Worm (Caenorhabditis elegans) whole organism, L1 larva: Measurements from ENCODE around the gene B0496.2.
A peak's percentile ranks its signal among the peaks of the same experiment; 100 is the strongest.

Source experiments
- F16B12.6 ChIP-seq: fragments of 150-350 bp; optimal IDR thresholded peaks from 2 replicates; lab custom pipeline; 2014; ENCODE audit warnings: missing biosample characterization, missing genetic modification characterization
- aha-1 ChIP-seq: fragments of 150-350 bp; optimal IDR thresholded peaks from 2 replicates; lab custom pipeline; 2014; ENCODE audit warnings: missing biosample characterization, missing genetic modification characterization
- aly-2 ChIP-seq: fragments of 150-350 bp; optimal IDR thresholded peaks from 2 replicates; lab custom pipeline; 2014; ENCODE audit warnings: missing biosample characterization, missing genetic modification characterization
- ceh-8 ChIP-seq: fragments of 200-800 bp; sonication (Bioruptor generic); optimal IDR thresholded peaks from 2 replicates; lab custom pipeline; 2018; ENCODE audit warnings: mild to moderate bottlenecking, missing genetic modification characterization, moderate library complexity, missing compliant biosample characterization
- ces-1 ChIP-seq: fragments of 150-350 bp; optimal IDR thresholded peaks from 2 replicates; lab custom pipeline; 2014; ENCODE audit warnings: missing biosample characterization, missing genetic modification reagents, missing genetic modification characterization
- dpl-1 ChIP-seq, 3 experiments: fragments of 150-350 bp in 2 of 3; sonication (generic microtip) in 1 of 3; optimal IDR thresholded peaks; 2 replicates each; lab custom pipeline; 2014 to 2017; ENCODE audit warnings: missing biosample characterization in 3 of 3, missing genetic modification characterization in 3 of 3, missing genetic modification reagents in 3 of 3
- dsc-1 ChIP-seq: sonication (generic microtip); optimal IDR thresholded peaks from 2 replicates; lab custom pipeline; 2016; ENCODE audit warnings: mild to moderate bottlenecking, missing genetic modification characterization, missing compliant biosample characterization
- egl-13 ChIP-seq: sonication (generic microtip); optimal IDR thresholded peaks from 2 replicates; lab custom pipeline; 2016; ENCODE audit warnings: missing genotype, missing genetic modification reagents, missing genetic modification characterization, missing compliant biosample characterization
- elt-3 ChIP-seq, 6 experiments: fragments of 150-350 bp in 1 of 6; sonication (generic microtip); optimal IDR thresholded peaks; 2 replicates each; lab custom pipeline; 2017 to 2018; ENCODE audit warnings: missing biosample characterization in 6 of 6, missing genetic modification characterization in 6 of 6, inconsistent platforms in 1 of 6
- ets-5 ChIP-seq: fragments of 200-800 bp; sonication (Bioruptor generic); IDR thresholded peaks from 2 replicates; pipeline ENCODE4 v1.3.6; 2022; ENCODE audit warnings: missing genetic modification characterization, missing compliant biosample characterization
- fkh-10 ChIP-seq: sonication (generic microtip); optimal IDR thresholded peaks from 2 replicates; lab custom pipeline; 2017; ENCODE audit warnings: missing biosample characterization, missing genetic modification reagents, missing genetic modification characterization
- fkh-8 ChIP-seq: sonication (generic microtip); optimal IDR thresholded peaks from 2 replicates; lab custom pipeline; 2016; ENCODE audit warnings: mild to moderate bottlenecking, missing genetic modification characterization, missing compliant biosample characterization
- fos-1 ChIP-seq: fragments of 150-350 bp; optimal IDR thresholded peaks from 2 replicates; lab custom pipeline; 2014; ENCODE audit warnings: missing biosample characterization, missing genetic modification characterization
- grh-1 ChIP-seq: fragments of 200-800 bp; sonication (Bioruptor generic); IDR thresholded peaks from 2 replicates; pipeline ENCODE4 v1.3.6; 2022; ENCODE audit warnings: missing genetic modification reagents, missing genetic modification characterization, missing compliant biosample characterization
- hlh-17 ChIP-seq: fragments of 200-800 bp; sonication (Bioruptor generic); optimal IDR thresholded peaks from 2 replicates; lab custom pipeline; 2018; ENCODE audit warnings: missing genetic modification characterization, mild to moderate bottlenecking, missing compliant biosample characterization, moderate library complexity, borderline replicate concordance
- lin-13 ChIP-seq: fragments of 150-350 bp; optimal IDR thresholded peaks from 2 replicates; lab custom pipeline; 2014; ENCODE audit warnings: missing biosample characterization, missing genetic modification reagents, missing genetic modification characterization
- lin-14 ChIP-seq: fragments of 200-800 bp; sonication (Bioruptor generic); optimal IDR thresholded peaks from 2 replicates; lab custom pipeline; 2018; ENCODE audit warnings: mild to moderate bottlenecking, missing genetic modification characterization, moderate library complexity, missing compliant biosample characterization
- lir-3 ChIP-seq: sonication (generic microtip); optimal IDR thresholded peaks from 2 replicates; lab custom pipeline; 2016; ENCODE audit warnings: mild to moderate bottlenecking, missing genetic modification characterization, moderate library complexity, missing compliant biosample characterization; ENCODE audit not compliant: poor library complexity
- lsy-2 ChIP-seq, 2 experiments: fragments of 150-350 bp; optimal IDR thresholded peaks; 2 replicates each; lab custom pipeline; 2014; ENCODE audit warnings: missing biosample characterization in 2 of 2, missing genetic modification characterization in 2 of 2
- mab-9 ChIP-seq: fragments of 200-800 bp; sonication (Bioruptor generic); IDR thresholded peaks from 2 replicates; pipeline ENCODE4 v1.3.6; 2022; ENCODE audit warnings: missing genetic modification reagents, missing genetic modification characterization, missing compliant biosample characterization
- nhr-19 ChIP-seq: fragments of 200-800 bp; sonication (Bioruptor generic); conservative IDR thresholded peaks from 2 replicates; pipeline ENCODE4 v1.3.6; 2022; ENCODE audit warnings: missing genetic modification characterization, missing compliant biosample characterization
- nhr-20 ChIP-seq: sonication (generic microtip); optimal IDR thresholded peaks from 2 replicates; lab custom pipeline; 2016; ENCODE audit warnings: mild to moderate bottlenecking, missing genetic modification characterization, missing compliant biosample characterization
- nhr-237 ChIP-seq: fragments of 150-350 bp; optimal IDR thresholded peaks from 2 replicates; lab custom pipeline; 2014; ENCODE audit warnings: missing biosample characterization, missing genetic modification characterization
- nhr-28 ChIP-seq: fragments of 150-350 bp; optimal IDR thresholded peaks from 2 replicates; lab custom pipeline; 2014; ENCODE audit warnings: missing biosample characterization, missing genetic modification characterization
- nhr-71 ChIP-seq: sonication (generic microtip); optimal IDR thresholded peaks from 2 replicates; lab custom pipeline; 2016; ENCODE audit warnings: mild to moderate bottlenecking, missing genetic modification characterization, moderate library complexity, missing compliant biosample characterization
- nhr-84 ChIP-seq: sonication (generic microtip); optimal IDR thresholded peaks from 2 replicates; lab custom pipeline; 2017; ENCODE audit warnings: missing biosample characterization, missing genetic modification characterization
- pag-3 ChIP-seq: sonication (generic microtip); optimal IDR thresholded peaks from 2 replicates; lab custom pipeline; 2017; ENCODE audit warnings: missing genetic modification characterization, mild to moderate bottlenecking, missing compliant biosample characterization, antibody characterized with exemption, borderline replicate concordance; ENCODE audit not compliant: insufficient read depth
- rnt-1 ChIP-seq: sonication (generic microtip); optimal IDR thresholded peaks from 2 replicates; lab custom pipeline; 2016; ENCODE audit warnings: mild to moderate bottlenecking, missing genetic modification characterization, moderate library complexity, missing compliant biosample characterization
- snu-23 ChIP-seq: sonication (generic microtip); optimal IDR thresholded peaks from 2 replicates; lab custom pipeline; 2016; ENCODE audit warnings: missing genetic modification characterization, missing compliant biosample characterization
- swsn-7 ChIP-seq: sonication (generic microtip); optimal IDR thresholded peaks from 2 replicates; lab custom pipeline; 2016; ENCODE audit warnings: missing genetic modification characterization, missing compliant biosample characterization
- tbx-2 ChIP-seq: sonication (generic microtip); optimal IDR thresholded peaks from 2 replicates; lab custom pipeline; 2016; ENCODE audit warnings: missing genetic modification characterization, missing compliant biosample characterization
- tlp-1 ChIP-seq: fragments of 150-350 bp; optimal IDR thresholded peaks from 2 replicates; lab custom pipeline; 2014; ENCODE audit warnings: missing biosample characterization, missing genetic modification characterization
- unc-130 ChIP-seq: fragments of 150-350 bp; optimal IDR thresholded peaks from 2 replicates; lab custom pipeline; 2017; ENCODE audit warnings: missing biosample characterization, missing genetic modification characterization, inconsistent platforms
- unc-62 ChIP-seq: fragments of 150-350 bp; optimal IDR thresholded peaks from 2 replicates; lab custom pipeline; 2014; ENCODE audit warnings: missing biosample characterization, missing genetic modification reagents, missing genetic modification characterization
- unc-86 ChIP-seq: sonication (generic microtip); optimal IDR thresholded peaks from 2 replicates; lab custom pipeline; 2016; ENCODE audit warnings: missing genetic modification characterization, missing compliant biosample characterization
- xbp-1 ChIP-seq: sonication (generic microtip); optimal IDR thresholded peaks from 2 replicates; lab custom pipeline; 2016; ENCODE audit warnings: missing genetic modification characterization, missing compliant biosample characterization
- zip-4 ChIP-seq: fragments of 200-800 bp; sonication (Bioruptor generic); optimal IDR thresholded peaks from 2 replicates; lab custom pipeline; 2018; ENCODE audit warnings: mild to moderate bottlenecking, missing genetic modification characterization, moderate library complexity, missing compliant biosample characterization
- ztf-11 ChIP-seq, 2 experiments: sonication (generic microtip); optimal IDR thresholded peaks; 2 replicates each; lab custom pipeline; 2016 to 2017; ENCODE audit warnings: missing genetic modification characterization in 2 of 2, missing biosample characterization in 1 of 2, missing compliant biosample characterization in 1 of 2

The B0496.2 gene

DNA sequence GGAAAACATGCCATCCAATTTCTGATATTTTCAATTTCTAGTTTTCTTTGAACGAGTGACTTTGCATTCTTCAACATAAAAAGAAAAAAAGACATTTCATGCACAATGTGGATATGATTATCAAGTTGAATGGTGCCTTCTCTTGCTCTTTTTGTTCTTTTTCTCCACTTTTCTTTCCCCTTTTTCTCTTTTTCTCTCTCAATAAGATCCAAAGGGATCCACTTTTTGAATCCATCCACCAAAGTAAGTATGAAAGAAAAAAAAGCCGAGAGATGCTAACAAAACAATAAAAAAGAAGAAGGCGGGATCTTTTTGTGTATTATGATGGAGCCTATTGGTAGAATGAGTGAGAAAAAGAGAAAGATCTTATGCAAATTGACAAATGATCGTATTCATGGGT is 40.4 kb upstream of the B0496.2 start:
- TF ChIP-seq fkh-10 (GFP tag; lab: Kevin White, UChicago) (peak; percentile 20), lin-14 (GFP tag; lab: Kevin White, UChicago) (peak; percentile 32), nhr-28 (tag; lab: Kevin White, UChicago) (no peak)
- TF ChIP-seq, all 84 proteins: peak for 2

DNA sequence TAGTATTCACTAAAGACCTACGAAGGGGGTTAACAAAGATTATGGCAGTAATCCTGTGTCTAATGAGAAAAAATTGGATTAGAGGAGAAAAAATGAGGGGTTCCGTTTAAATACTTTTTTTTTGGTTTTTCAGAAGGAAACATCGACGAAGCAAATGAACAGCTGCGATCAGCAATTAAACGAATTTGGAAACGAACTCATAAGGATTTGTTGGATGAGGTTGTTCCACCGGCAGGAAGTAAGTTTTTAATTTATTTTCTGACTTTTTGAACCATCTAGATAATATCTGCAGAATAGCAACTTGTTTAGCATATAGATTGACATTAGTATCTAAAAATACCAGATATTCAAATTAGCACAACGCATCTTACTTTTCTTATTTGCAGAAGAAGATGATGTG is 34.1 kb upstream of the B0496.2 start:
- TF ChIP-seq dsc-1 (tag; lab: Kevin White, UChicago) = peak; percentile 36
- no peak for TF ChIP-seq tlp-1 (tag; lab: Kevin White, UChicago)

DNA sequence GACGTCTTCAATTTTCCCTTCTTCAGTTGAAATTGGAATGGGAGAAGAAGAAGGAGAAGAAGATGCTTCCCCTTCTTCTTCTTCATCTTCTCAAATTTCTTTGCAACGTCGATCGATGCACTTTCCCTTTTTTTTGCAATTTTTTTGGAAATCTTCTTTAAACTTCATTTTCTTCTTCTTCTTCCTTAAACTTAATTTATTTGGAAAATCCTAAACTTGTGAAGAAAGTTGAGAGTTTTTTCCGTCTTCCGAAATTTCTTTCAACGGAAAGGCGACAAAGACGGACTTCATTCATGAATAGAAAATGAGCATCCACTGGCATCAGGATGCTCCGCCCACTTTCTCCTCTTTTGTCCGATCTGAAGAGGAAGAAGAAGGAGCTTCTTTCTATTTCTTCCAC is 33.5 kb upstream of the B0496.2 start:
- TF ChIP-seq nhr-237 (tag; lab: Kevin White, UChicago) = no peak
- peak; percentile 7 for TF ChIP-seq tbx-2 (tag; lab: Kevin White, UChicago)
- no peak for TF ChIP-seq ets-5 (GFP tag; lab: Robert Waterston, UW)
- TF ChIP-seq fkh-10 (GFP tag; lab: Kevin White, UChicago) = peak; percentile 89
- peak; percentile 75 for TF ChIP-seq lin-14 (GFP tag; lab: Kevin White, UChicago)

DNA sequence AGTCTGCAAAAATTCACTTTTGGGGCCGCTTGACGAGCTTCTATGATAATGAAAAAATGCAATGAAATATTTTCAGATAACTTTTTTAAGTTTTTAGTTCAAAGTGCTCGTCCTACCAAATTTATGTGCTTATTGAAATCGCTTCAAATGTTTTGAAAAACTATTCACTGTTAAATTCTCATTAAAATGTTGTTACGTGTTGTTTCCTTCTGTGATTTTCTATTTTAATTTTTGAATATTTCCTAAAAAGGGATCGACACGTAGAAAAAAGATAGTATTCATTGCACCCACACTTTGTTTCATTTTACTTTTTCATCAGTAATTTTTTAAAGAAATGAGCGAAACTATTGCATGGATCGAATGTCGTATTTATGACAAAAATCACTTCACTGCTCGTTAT is 28.8 kb upstream of the B0496.2 start, which contains the start of gene B0496.6:
Gene B0496.6, plus strand, starts transcription at position 301 of the 400 bp plus-strand sequence.
- no peak for TF ChIP-seq elt-3 (tag; optimal IDR thresholded peaks at IDR 0.05; lab: Kevin White, UChicago)
- no peak for TF ChIP-seq aha-1 (tag; lab: Kevin White, UChicago)
- TF ChIP-seq dpl-1 (GFP tag; optimal IDR thresholded peaks at IDR 0.05; lab: Kevin White, UChicago) = no peak
- no peak for TF ChIP-seq nhr-84 (tag; lab: Kevin White, UChicago)
- TF ChIP-seq mab-9 (GFP tag; lab: Robert Waterston, UW) = no peak
- TF ChIP-seq rnt-1 (tag; lab: Kevin White, UChicago) = no peak
- no peak for TF ChIP-seq lir-3 (tag; lab: Kevin White, UChicago)

DNA sequence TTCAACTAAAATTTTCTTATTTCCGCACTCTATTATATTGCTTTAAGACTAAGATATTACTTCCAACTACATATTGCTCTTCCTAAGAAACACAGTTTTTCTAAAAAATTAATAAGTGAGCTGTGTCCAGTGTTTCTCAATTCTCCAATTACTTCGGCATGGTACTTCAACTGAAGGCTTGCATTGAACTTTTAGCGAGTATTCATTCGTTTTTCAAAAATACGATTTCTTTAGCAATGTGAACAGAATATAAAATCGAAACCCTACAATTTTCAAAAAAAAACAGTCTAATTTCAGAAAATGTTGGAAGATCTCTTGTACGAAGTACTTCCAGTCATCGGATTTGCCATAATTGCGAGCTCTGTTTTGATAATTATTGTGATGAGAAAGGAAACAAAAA is 26.7 kb upstream of the B0496.2 start, which contains the start of gene srtx-1:
Gene srtx-1, plus strand, starts transcription at position 301 of the 400 bp plus-strand sequence.
- TF ChIP-seq ets-5 (GFP tag; lab: Robert Waterston, UW) (no peak), nhr-237 (tag; lab: Kevin White, UChicago) (no peak), fkh-8 (no peak), tlp-1 (tag; lab: Kevin White, UChicago) (no peak), lin-13 (GFP tag; lab: Kevin White, UChicago) (no peak), ztf-11 (tag; optimal IDR thresholded peaks at IDR 0.05; lab: Kevin White, UChicago) (no peak)
- TF ChIP-seq, all 84 proteins: peak for 0

DNA sequence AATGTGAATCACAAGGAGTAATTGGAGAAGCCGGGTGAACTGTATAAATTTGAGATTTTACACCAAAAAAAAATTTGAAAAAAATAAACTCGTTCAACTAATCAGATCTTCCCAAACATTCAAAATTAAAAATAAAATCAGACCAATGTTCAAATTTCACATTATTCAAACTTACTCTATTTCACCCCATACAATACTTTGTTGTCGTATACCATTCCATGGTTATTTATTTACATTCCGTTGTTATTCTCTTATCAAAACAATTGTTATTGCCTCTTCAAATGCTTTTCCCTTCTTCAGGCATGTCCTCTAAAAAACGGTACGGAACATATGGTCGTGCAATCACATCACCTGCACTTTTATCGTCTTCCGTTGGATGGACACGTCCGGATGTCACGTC is 23.5 kb upstream of the B0496.2 start, which contains the start of gene unc-82:
Gene unc-82, plus strand, starts transcription at position 301 of the 400 bp plus-strand sequence.
- TF ChIP-seq ceh-8 = no peak

DNA sequence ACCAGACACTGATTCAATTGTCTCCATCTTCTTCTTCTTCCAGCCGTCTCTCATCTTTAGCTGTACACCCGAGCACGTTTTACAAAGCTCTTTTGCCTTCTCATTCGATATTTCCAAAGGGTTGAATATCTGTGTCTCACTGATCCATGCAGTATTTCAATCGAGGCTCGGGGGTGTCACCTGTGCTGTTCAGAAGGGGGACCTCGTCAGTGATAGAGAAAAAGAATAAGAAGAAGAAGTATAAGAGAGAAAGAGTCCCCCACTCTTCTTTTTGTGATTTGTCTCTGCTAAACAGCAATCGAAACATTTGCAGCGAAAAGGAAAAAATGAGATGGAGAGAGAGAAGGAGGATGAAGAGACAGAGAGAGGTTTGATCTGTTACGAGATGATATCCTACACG is 21.6 kb upstream of the B0496.2 start:
- TF ChIP-seq grh-1 (no peak), fkh-8 (no peak), lin-14 (GFP tag; lab: Kevin White, UChicago) (peak; percentile 91), nhr-20 (tag; lab: Kevin White, UChicago) (peak; percentile 31), swsn-7 (tag; lab: Kevin White, UChicago) (no peak), F16B12.6 (tag; lab: Kevin White, UChicago) (no peak), zip-4 (GFP tag; lab: Kevin White, UChicago) (no peak), unc-62 (GFP tag; lab: Kevin White, UChicago) (no peak), hlh-17 (no peak), nhr-71 (tag; lab: Kevin White, UChicago) (peak; percentile 65), fos-1 (tag; lab: Kevin White, UChicago) (no peak), ces-1 (GFP tag; lab: Kevin White, UChicago) (no peak), nhr-19 (GFP tag; lab: Robert Waterston, UW) (peak; percentile 47), egl-13 (no peak), lsy-2 (tag; optimal IDR thresholded peaks at IDR 0.05; lab: Kevin White, UChicago) (peak in 1 of 2 experiments; percentile 53), pag-3 (tag; lab: Kevin White, UChicago) (no peak), snu-23 (GFP tag; lab: Kevin White, UChicago) (peak; percentile 47), unc-130 (tag; lab: Kevin White, UChicago) (peak; percentile 33), nhr-237 (tag; lab: Kevin White, UChicago) (no peak), xbp-1 (tag; lab: Kevin White, UChicago) (no peak), tbx-2 (tag; lab: Kevin White, UChicago) (peak; percentile 14), rnt-1 (tag; lab: Kevin White, UChicago) (peak; percentile 72), unc-86 (tag; lab: Kevin White, UChicago) (no peak), aly-2 (tag; lab: Kevin White, UChicago) (no peak)
